Worm (Caenorhabditis elegans): Measurements from ENCODE around the gene sphk-1.
A peak's percentile ranks its signal among the peaks of the same experiment; 100 is the strongest.

The sphk-1 gene

ce11 chrII:8750056-8750455 is 48.6 kb upstream of the sphk-1 start:
- TF ChIP-seq nhr-129 (tag; optimal IDR thresholded peaks at IDR 0.05) = peak; percentile 13
- peak; percentile 98 for TF ChIP-seq blmp-1 (tag; optimal IDR thresholded peaks at IDR 0.05; ENCODE audit: insufficient read depth)
- no peak for TF ChIP-seq lin-11 (tag; optimal IDR thresholded peaks at IDR 0.05)

- TF ChIP-seq ztf-11 (tag; optimal IDR thresholded peaks at IDR 0.05) (no peak), dmd-4 (tag; optimal IDR thresholded peaks at IDR 0.05) (no peak), blmp-1 (tag; optimal IDR thresholded peaks at IDR 0.05; ENCODE audit: insufficient read depth) (peak; percentile 98)
These were observed 47.6 kb upstream of the sphk-1 start for ce11 chrII:8749084-8749483.

ce11 chrII:8748638-8749037 is 47.2 kb upstream of the sphk-1 start:
- TF ChIP-seq Y55F3AM.14 (GFP tag; optimal IDR thresholded peaks at IDR 0.05) (no peak), elt-1 (tag; optimal IDR thresholded peaks at IDR 0.05) (no peak), mdl-1 (tag; optimal IDR thresholded peaks at IDR 0.05) (no peak), peb-1 (tag; optimal IDR thresholded peaks at IDR 0.05) (no peak), nhr-77 (tag; optimal IDR thresholded peaks at IDR 0.05) (no peak), lin-11 (tag; optimal IDR thresholded peaks at IDR 0.05) (no peak), ztf-11 (tag; optimal IDR thresholded peaks at IDR 0.05) (no peak), nhr-25 (tag; optimal IDR thresholded peaks at IDR 0.05) (no peak), egl-27 (tag; optimal IDR thresholded peaks at IDR 0.05) (no peak), ama-1 (optimal IDR thresholded peaks at IDR 0.05) (no peak), ceh-16 (tag; optimal IDR thresholded peaks at IDR 0.05) (no peak), sma-9 (GFP tag; optimal IDR thresholded peaks at IDR 0.05) (no peak), sma-9 (tag; optimal IDR thresholded peaks at IDR 0.05) (no peak), lin-39 (tag; optimal IDR thresholded peaks at IDR 0.05) (no peak), nhr-21 (tag; optimal IDR thresholded peaks at IDR 0.05) (no peak)

ce11 chrII:8747939-8748352 is 46.5 kb upstream of the sphk-1 start:
- no peak for TF ChIP-seq ama-1 (optimal IDR thresholded peaks at IDR 0.05)
- TF ChIP-seq skn-1 (tag; optimal IDR thresholded peaks at IDR 0.05) = no peak
- TF ChIP-seq mdl-1 (tag; optimal IDR thresholded peaks at IDR 0.05) = no peak
- no peak for TF ChIP-seq lin-39 (tag; optimal IDR thresholded peaks at IDR 0.05)
- no peak for TF ChIP-seq mab-5 (tag; optimal IDR thresholded peaks at IDR 0.05)
- no peak for TF ChIP-seq lsy-2 (tag; optimal IDR thresholded peaks at IDR 0.05)
- no peak for TF ChIP-seq ztf-11 (tag; optimal IDR thresholded peaks at IDR 0.05)
- TF ChIP-seq unc-55 (GFP tag; optimal IDR thresholded peaks at IDR 0.05) = no peak
- no peak for TF ChIP-seq elt-3 (tag; optimal IDR thresholded peaks at IDR 0.05)
- no peak for TF ChIP-seq lin-11 (tag; optimal IDR thresholded peaks at IDR 0.05)
- no peak for TF ChIP-seq nhr-77 (tag; optimal IDR thresholded peaks at IDR 0.05)
- TF ChIP-seq sma-3 (GFP tag; optimal IDR thresholded peaks at IDR 0.05) = no peak
- no peak for TF ChIP-seq fos-1 (tag; optimal IDR thresholded peaks at IDR 0.05)
- no peak for TF ChIP-seq nhr-23 (tag; optimal IDR thresholded peaks at IDR 0.05)

ce11 chrII:8747246-8747938 is 45.9 kb upstream of the sphk-1 start:
- TF ChIP-seq unc-55 (GFP tag; optimal IDR thresholded peaks at IDR 0.05) = no peak
- no peak for TF ChIP-seq gmeb-1 (tag; optimal IDR thresholded peaks at IDR 0.05)
- no peak for TF ChIP-seq elt-1 (tag; optimal IDR thresholded peaks at IDR 0.05)
- TF ChIP-seq mab-5 (tag; optimal IDR thresholded peaks at IDR 0.05) = no peak
- peak; percentile 48 for TF ChIP-seq F13H6.1 (tag; optimal IDR thresholded peaks at IDR 0.05)
- no peak for TF ChIP-seq elt-3 (tag; optimal IDR thresholded peaks at IDR 0.05)
- TF ChIP-seq sem-4 (tag; optimal IDR thresholded peaks at IDR 0.05) = peak; percentile 76
- no peak for TF ChIP-seq nhr-11 (tag; optimal IDR thresholded peaks at IDR 0.05)
- no peak for TF ChIP-seq alr-1 (tag; optimal IDR thresholded peaks at IDR 0.05)
- TF ChIP-seq nhr-12 (tag; optimal IDR thresholded peaks at IDR 0.05) = no peak
- peak; percentile 82 for TF ChIP-seq nhr-21 (tag; optimal IDR thresholded peaks at IDR 0.05)
- peak; percentile 93 for TF ChIP-seq ztf-4 (tag; optimal IDR thresholded peaks at IDR 0.05)
- 0 out of 2 replicates have a peak, but pooled peaks have one; percentile 85 for TF ChIP-seq ztf-1 (GFP tag; conservative IDR thresholded peaks at IDR 0.05)
- no peak for TF ChIP-seq ZK546.5 (tag; optimal IDR thresholded peaks at IDR 0.05)
- TF ChIP-seq ceh-16 (tag; optimal IDR thresholded peaks at IDR 0.05) = no peak
- TF ChIP-seq ama-1 (optimal IDR thresholded peaks at IDR 0.05) = peak; percentile 96
- no peak for TF ChIP-seq unc-39 (tag; optimal IDR thresholded peaks at IDR 0.05)
- no peak for TF ChIP-seq nhr-237 (tag; optimal IDR thresholded peaks at IDR 0.05)
- no peak for TF ChIP-seq ceh-82 (tag; optimal IDR thresholded peaks at IDR 0.05)
- no peak for TF ChIP-seq unc-62 (GFP tag; optimal IDR thresholded peaks at IDR 0.05)
- peak; percentile 73 for TF ChIP-seq sma-9 (GFP tag; optimal IDR thresholded peaks at IDR 0.05)
- no peak for TF ChIP-seq sma-9 (tag; optimal IDR thresholded peaks at IDR 0.05)
- peak; percentile 17 for TF ChIP-seq crh-2 (tag; optimal IDR thresholded peaks at IDR 0.05)
- no peak for TF ChIP-seq ztf-11 (tag; optimal IDR thresholded peaks at IDR 0.05)
- TF ChIP-seq peb-1 (tag; optimal IDR thresholded peaks at IDR 0.05) = no peak
- peak; percentile 23 for TF ChIP-seq lin-11 (tag; optimal IDR thresholded peaks at IDR 0.05)
- peak in 1 of 2 experiments; percentile 55 for TF ChIP-seq lsy-2 (tag; optimal IDR thresholded peaks at IDR 0.05)
- TF ChIP-seq nhr-10 (tag; optimal IDR thresholded peaks at IDR 0.05) = no peak
- TF ChIP-seq nhr-23 (tag; optimal IDR thresholded peaks at IDR 0.05) = no peak
- no peak for TF ChIP-seq nhr-77 (tag; optimal IDR thresholded peaks at IDR 0.05)
- no peak for TF ChIP-seq mdl-1 (tag; optimal IDR thresholded peaks at IDR 0.05)
- no peak for TF ChIP-seq egl-27 (tag; optimal IDR thresholded peaks at IDR 0.05)
- TF ChIP-seq snpc-4 (tag; optimal IDR thresholded peaks at IDR 0.05) = peak; percentile 1
- no peak for TF ChIP-seq lin-39 (tag; optimal IDR thresholded peaks at IDR 0.05)
